Worm (Caenorhabditis elegans) whole organism, midembryonic: Measurements from ENCODE around the gene cec-1.

Experiments used
- cog-1 ChIP-seq: sonication (generic microtip); optimal IDR thresholded peaks from 2 replicates; lab custom pipeline; 2016; ENCODE audit warnings: missing genetic modification characterization, missing compliant biosample characterization
- flt-1 ChIP-seq: fragments of 200-800 bp; sonication (Bioruptor generic); IDR thresholded peaks from 2 replicates; pipeline ENCODE4 v1.3.6; 2022; ENCODE audit warnings: missing genetic modification characterization, missing compliant biosample characterization
- klf-2 ChIP-seq: fragments of 200-800 bp; sonication (Bioruptor generic); conservative IDR thresholded peaks from 2 replicates; pipeline ENCODE4 v1.3.6; 2022; ENCODE audit warnings: missing genetic modification reagents, missing genetic modification characterization, missing compliant biosample characterization
- med-1 ChIP-seq: sonication (generic microtip); optimal IDR thresholded peaks from 2 replicates; lab custom pipeline; 2017; ENCODE audit warnings: missing genetic modification characterization, mild to moderate bottlenecking, missing compliant biosample characterization, antibody characterized with exemption, missing genetic modification reagents; ENCODE audit not compliant: insufficient read depth
- ref-1 ChIP-seq: fragments of 200-800 bp; sonication (Bioruptor generic); conservative IDR thresholded peaks from 2 replicates; pipeline ENCODE4 v1.3.6; 2022; ENCODE audit warnings: missing genetic modification reagents, missing genetic modification characterization, missing compliant biosample characterization
- tab-1 ChIP-seq: fragments of 200-800 bp; sonication (Bioruptor generic); IDR thresholded peaks from 2 replicates; pipeline ENCODE4 v1.3.6; 2022; ENCODE audit warnings: missing genetic modification characterization, missing compliant biosample characterization
- ztf-29 ChIP-seq: fragments of 200-800 bp; sonication (Bioruptor generic); IDR thresholded peaks from 2 replicates; pipeline ENCODE4 v1.3.6; 2022; ENCODE audit warnings: missing genetic modification reagents, missing genetic modification characterization, missing compliant biosample characterization

DNA sequence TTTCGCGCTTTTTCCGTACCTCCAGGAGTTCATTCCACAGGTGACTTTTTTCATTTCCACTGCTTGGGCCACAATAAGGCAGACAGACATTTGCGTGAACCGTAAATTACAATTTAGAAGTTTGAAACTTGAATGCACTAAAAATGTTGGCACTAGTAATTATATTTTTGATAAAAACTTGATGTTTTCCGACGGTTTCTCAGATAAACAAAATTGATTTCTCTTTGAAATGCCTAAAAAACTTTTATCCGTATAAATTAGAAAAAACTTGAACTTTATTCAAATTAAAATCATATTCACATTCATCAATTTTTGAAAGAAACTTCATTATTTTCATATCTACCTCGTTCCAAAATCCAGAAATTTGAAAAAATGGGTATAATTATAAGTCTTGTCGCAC lies 30.4 kb upstream of the cec-1 start, which contains the start of gene ZK353.3:
- TF ChIP-seq cog-1 (tag; lab: Kevin White, UChicago) (no peak), flt-1 (GFP tag; lab: Robert Waterston, UW) (no peak), med-1 (no peak), ztf-29 (no peak), ref-1 (GFP tag; lab: Robert Waterston, UW) (no peak), klf-2 (GFP tag; lab: Robert Waterston, UW) (no peak), tab-1 (GFP tag; lab: Robert Waterston, UW) (no peak)
